Worm (Caenorhabditis elegans): ENCODE data around the gene arrd-19.

Gene arrd-19

DNA sequence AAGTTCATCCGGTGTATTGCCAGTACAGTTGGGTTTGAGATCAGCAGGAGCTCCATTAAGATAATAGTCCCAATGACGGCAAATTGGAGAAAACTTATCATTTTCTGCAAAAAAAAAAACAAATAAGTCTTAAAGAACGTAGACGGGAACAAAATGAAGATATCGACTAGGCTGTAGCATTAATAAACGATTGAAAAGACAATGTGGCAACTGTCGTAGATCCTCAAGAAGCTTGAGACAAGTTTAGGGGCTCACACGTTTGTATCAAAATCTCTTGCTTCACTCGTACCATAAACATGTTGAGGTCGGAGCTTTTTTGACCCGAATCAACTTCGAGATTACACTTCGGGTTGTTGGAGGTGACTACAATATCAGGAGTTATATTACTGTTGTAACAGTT lies 4.7 kb upstream of the arrd-19 start, which contains the start of gene F35F10.14:
TSS of gene F35F10.14 (minus strand) at position 101 of the 400 bp plus-strand sequence.
- TF ChIP-seq ztf-29 (GFP tag; IDR thresholded peaks at IDR 0.05) (no peak), ztf-23 (GFP tag; IDR thresholded peaks at IDR 0.05) (no peak), tab-1 (GFP tag; IDR thresholded peaks at IDR 0.05) (no peak), med-1 (GFP tag; optimal IDR thresholded peaks at IDR 0.05; ENCODE audit: insufficient read depth) (no peak), ref-1 (GFP tag; conservative IDR thresholded peaks at IDR 0.05) (no peak)

DNA sequence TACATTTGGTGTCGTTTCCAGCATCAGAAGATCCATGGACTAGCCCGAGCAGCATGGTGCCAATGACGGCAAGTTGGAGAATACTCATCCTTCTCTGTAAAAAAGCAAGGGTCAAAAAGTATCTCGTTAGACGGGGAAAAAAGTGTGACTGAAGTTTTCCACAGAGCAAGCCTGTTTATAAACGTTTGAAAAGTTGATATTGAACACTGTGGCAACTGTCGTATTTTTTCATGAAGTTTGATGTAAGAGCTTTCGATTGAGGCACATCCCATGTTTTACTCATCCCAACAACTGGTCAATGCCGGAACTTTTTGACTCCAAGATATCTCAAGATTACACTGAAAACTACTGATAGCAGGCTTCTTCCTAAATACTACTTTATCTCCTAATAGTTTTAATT lies 3.7 kb upstream of the arrd-19 start, which contains the start of gene F35F10.13:
TSS of gene F35F10.13 (minus strand) at position 101 of the 400 bp plus-strand sequence.
- TF ChIP-seq flt-1 (GFP tag; IDR thresholded peaks at IDR 0.05) (no peak), ref-1 (GFP tag; conservative IDR thresholded peaks at IDR 0.05) (no peak), med-1 (GFP tag; optimal IDR thresholded peaks at IDR 0.05; ENCODE audit: insufficient read depth) (no peak), cog-1 (tag; optimal IDR thresholded peaks at IDR 0.05) (no peak), ztf-23 (GFP tag; IDR thresholded peaks at IDR 0.05) (no peak), klf-2 (GFP tag; conservative IDR thresholded peaks at IDR 0.05) (no peak), ztf-29 (GFP tag; IDR thresholded peaks at IDR 0.05) (no peak), T22C8.4 (GFP tag; IDR thresholded peaks at IDR 0.05) (no peak), tab-1 (GFP tag; IDR thresholded peaks at IDR 0.05) (no peak)

DNA sequence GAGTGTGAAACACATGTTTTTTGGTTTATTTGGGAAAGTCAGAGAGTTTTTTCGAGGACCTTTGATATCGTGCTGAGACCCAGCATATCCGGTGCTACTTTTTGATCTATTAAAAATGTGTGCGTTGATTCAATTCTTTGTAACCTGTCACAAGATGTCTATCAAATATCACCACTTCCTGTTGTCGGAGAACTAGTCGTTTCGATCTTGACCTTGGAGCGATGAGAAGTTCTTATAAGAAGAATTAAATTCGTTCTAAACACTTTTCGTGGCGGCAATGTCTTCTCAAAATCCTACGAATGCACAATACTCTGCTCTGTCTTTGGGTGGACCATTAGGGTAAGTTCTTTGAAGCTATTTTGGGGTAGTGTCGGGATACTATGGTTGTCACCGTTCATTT lies 792 bp upstream of the arrd-19 start, which contains the start of gene F35F10.1:
TSS of gene F35F10.1 (plus strand) at position 200 of the 400 bp plus-strand sequence.
- no peak for TF ChIP-seq cog-1 (tag; optimal IDR thresholded peaks at IDR 0.05)
- no peak for TF ChIP-seq flt-1 (GFP tag; IDR thresholded peaks at IDR 0.05)
- TF ChIP-seq T22C8.4 (GFP tag; IDR thresholded peaks at IDR 0.05) = no peak

DNA sequence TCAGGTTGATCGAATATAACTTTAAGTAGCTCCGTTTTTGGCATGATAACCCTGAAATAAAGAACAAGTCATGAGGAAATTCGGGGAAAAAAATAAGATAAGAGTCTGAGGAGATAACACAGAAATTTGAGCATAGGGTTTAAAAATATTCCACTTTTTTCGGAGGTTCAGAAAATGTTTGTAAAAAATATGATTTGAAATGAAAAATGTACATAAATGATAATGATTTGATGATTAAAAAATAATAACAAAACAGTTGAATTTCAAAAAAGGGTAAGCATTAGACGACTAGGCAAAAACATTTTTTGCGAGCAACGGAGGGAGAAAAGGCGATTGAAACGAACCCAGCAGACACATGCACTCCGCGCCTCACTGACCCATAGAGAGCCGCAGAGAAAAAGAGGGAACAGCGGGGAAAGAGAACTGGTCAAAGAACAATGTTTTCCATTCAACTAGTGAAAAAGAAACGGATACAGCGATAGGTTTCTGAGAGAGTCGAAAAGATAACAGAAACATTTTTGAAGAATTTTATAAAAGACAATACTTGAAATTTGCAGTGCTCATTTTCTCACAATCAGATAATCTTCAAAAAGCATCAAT lies 3.1 kb downstream of the arrd-19 start, which contains the start of gene arrd-18:
TSS of gene arrd-18 (minus strand) at position 51 of the 600 bp plus-strand sequence.
- TF ChIP-seq T22C8.4 (GFP tag; IDR thresholded peaks at IDR 0.05) (no peak), med-1 (GFP tag; optimal IDR thresholded peaks at IDR 0.05; ENCODE audit: insufficient read depth) (no peak), ztf-29 (GFP tag; IDR thresholded peaks at IDR 0.05) (no peak), cog-1 (tag; optimal IDR thresholded peaks at IDR 0.05) (no peak)

DNA sequence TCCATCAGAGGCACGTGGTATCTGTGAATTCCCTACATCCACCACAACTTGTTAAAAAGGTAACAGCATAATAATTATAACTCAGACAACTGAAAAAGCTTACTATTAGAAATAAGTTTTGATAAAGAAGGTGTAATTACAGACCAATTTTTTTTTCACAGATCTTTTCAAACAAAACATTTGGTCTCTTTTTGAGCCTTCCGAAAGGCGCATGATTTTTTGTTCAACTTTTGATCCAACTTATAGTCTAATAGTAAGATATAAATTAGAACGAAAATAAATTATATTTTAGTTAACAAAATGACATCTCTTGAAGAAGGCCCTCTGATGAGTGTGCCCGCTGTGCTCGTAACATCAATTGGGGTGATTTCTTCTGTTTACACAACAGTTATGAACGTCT lies 7.1 kb downstream of the arrd-19 start, which contains the start of gene srbc-3:
TSS of gene srbc-3 (plus strand) at position 301 of the 400 bp plus-strand sequence.
- TF ChIP-seq ztf-29 (GFP tag; IDR thresholded peaks at IDR 0.05) (no peak), tab-1 (GFP tag; IDR thresholded peaks at IDR 0.05) (no peak), ref-1 (GFP tag; conservative IDR thresholded peaks at IDR 0.05) (no peak), klf-2 (GFP tag; conservative IDR thresholded peaks at IDR 0.05) (no peak), T22C8.4 (GFP tag; IDR thresholded peaks at IDR 0.05) (no peak), cog-1 (tag; optimal IDR thresholded peaks at IDR 0.05) (no peak), flt-1 (GFP tag; IDR thresholded peaks at IDR 0.05) (no peak)

DNA sequence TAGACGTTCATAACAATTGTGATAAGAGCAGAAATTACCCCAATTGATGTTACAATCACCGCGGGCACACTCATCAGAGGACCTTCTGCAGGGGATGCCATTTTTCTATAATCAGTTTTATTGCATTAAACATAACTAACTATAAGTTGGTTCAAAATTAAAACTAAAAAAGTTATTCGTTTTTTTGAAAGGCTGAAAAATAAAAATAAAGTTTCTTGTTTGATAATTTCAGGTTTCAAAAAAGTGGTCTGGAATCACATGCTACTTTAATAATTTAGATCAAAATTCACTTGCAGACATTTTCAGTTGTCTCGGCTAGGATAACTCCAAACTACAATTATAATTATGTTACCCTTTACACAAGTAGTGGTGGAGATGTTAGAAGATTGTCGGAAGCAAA lies 13.4 kb downstream of the arrd-19 start, which contains the start of gene srbc-1:
TSS of gene srbc-1 (minus strand) at position 101 of the 400 bp plus-strand sequence.
- TF ChIP-seq klf-2 (GFP tag; conservative IDR thresholded peaks at IDR 0.05) = no peak
- no peak for TF ChIP-seq ref-1 (GFP tag; conservative IDR thresholded peaks at IDR 0.05)
- TF ChIP-seq tab-1 (GFP tag; IDR thresholded peaks at IDR 0.05) = no peak
- no peak for TF ChIP-seq med-1 (GFP tag; optimal IDR thresholded peaks at IDR 0.05; ENCODE audit: insufficient read depth)
- TF ChIP-seq flt-1 (GFP tag; IDR thresholded peaks at IDR 0.05) = no peak
- no peak for TF ChIP-seq ztf-29 (GFP tag; IDR thresholded peaks at IDR 0.05)
- TF ChIP-seq T22C8.4 (GFP tag; IDR thresholded peaks at IDR 0.05) = no peak

DNA sequence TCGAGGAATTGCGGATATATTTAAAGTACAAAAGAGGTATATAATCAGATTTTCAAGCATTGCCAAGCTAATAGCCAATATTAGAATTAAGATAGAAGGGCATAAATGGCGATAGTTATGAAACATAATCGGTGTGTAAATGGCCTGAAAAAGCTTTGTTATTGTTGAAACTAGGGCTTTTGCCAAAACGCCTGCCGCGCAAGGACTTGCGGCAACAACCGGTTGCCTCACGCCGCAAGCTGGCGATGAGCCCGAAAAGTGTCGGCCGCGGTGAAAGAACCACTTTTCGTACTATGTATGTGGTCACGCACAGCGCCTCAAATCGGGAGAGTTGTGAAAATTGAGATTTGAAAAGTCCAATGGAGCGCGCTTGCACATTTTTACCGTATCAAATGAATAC lies 15.9 kb downstream of the arrd-19 start:
- TF ChIP-seq T22C8.4 (GFP tag; IDR thresholded peaks at IDR 0.05) (no peak), flt-1 (GFP tag; IDR thresholded peaks at IDR 0.05) (no peak), ref-1 (GFP tag; conservative IDR thresholded peaks at IDR 0.05) (no peak), ztf-29 (GFP tag; IDR thresholded peaks at IDR 0.05) (no peak), tab-1 (GFP tag; IDR thresholded peaks at IDR 0.05) (no peak), med-1 (GFP tag; optimal IDR thresholded peaks at IDR 0.05; ENCODE audit: insufficient read depth) (no peak), ztf-23 (GFP tag; IDR thresholded peaks at IDR 0.05) (no peak), cog-1 (tag; optimal IDR thresholded peaks at IDR 0.05) (no peak), klf-2 (GFP tag; conservative IDR thresholded peaks at IDR 0.05) (no peak)

DNA sequence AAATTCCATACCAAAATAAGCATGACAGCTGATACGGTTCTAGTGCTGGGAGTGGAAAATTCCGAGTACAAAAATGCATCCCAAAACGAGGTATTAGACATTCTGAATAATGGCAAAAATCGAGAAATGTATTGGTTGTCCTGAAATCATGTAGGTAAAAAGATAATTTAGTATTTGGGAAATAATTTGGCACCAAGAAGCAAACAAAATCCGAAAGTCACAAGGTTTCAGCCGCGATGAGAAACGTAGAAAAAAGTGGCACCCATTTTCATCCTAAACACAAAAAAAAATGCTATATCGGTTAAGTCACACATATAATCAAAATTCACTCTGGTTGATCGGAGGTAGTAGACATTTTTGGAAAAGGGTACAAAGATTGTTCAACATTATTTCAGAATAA lies 17.6 kb downstream of the arrd-19 start, which contains the start of gene srx-122:
TSS of gene srx-122 (minus strand) at position 101 of the 400 bp plus-strand sequence.
- TF ChIP-seq med-1 (GFP tag; optimal IDR thresholded peaks at IDR 0.05; ENCODE audit: insufficient read depth) = no peak
- TF ChIP-seq ref-1 (GFP tag; conservative IDR thresholded peaks at IDR 0.05) = no peak
- no peak for TF ChIP-seq ztf-23 (GFP tag; IDR thresholded peaks at IDR 0.05)
- no peak for TF ChIP-seq T22C8.4 (GFP tag; IDR thresholded peaks at IDR 0.05)

DNA sequence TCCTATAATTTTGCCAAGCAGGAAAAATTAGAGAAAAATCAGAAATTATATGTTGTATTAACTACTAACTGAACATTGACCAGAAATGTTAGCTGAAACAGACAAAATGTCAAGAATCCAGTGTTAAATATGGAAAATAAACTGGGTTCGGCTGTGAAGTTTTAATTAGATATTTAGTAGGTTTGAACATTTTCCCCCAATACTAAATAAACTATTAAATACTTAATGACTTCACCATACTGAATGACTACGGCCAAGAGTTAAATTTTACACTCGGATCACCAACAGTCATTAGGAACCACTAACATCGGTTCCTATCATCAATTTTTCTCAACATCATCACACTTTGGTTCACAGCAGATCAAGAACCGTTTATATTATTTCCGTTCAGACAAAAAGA lies 19.9 kb downstream of the arrd-19 start:
- TF ChIP-seq med-1 (GFP tag; optimal IDR thresholded peaks at IDR 0.05; ENCODE audit: insufficient read depth) (no peak), klf-2 (GFP tag; conservative IDR thresholded peaks at IDR 0.05) (no peak), flt-1 (GFP tag; IDR thresholded peaks at IDR 0.05) (no peak), ztf-23 (GFP tag; IDR thresholded peaks at IDR 0.05) (no peak), ref-1 (GFP tag; conservative IDR thresholded peaks at IDR 0.05) (no peak), tab-1 (GFP tag; IDR thresholded peaks at IDR 0.05) (no peak), cog-1 (tag; optimal IDR thresholded peaks at IDR 0.05) (no peak), T22C8.4 (GFP tag; IDR thresholded peaks at IDR 0.05) (no peak), ztf-29 (GFP tag; IDR thresholded peaks at IDR 0.05) (no peak)

DNA sequence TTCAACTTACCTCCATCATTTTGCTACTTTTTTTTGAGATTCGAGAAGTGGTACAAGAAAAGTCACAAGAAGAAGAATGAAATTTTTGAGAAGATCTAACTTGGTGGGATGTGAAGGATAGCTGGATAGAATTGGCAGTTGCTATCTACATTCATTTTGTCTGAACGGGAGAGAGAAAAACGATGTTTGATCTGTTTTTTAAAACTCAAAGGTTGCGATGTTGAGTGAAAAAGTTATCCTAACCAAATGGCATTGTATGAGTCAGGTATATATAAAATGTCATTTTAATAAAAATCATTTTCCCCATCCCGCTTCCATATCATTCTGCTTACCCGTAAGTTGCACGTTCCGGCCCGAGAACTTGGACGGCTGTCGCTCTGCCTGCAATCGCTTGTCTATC lies 26.0 kb downstream of the arrd-19 start, which contains the start of gene F35F10.6:
TSS of gene F35F10.6 (minus strand) at position 101 of the 400 bp plus-strand sequence.
- TF ChIP-seq T22C8.4 (GFP tag; IDR thresholded peaks at IDR 0.05) (no peak), ref-1 (GFP tag; conservative IDR thresholded peaks at IDR 0.05) (no peak), ztf-23 (GFP tag; IDR thresholded peaks at IDR 0.05) (no peak), ztf-29 (GFP tag; IDR thresholded peaks at IDR 0.05) (no peak), flt-1 (GFP tag; IDR thresholded peaks at IDR 0.05) (no peak), klf-2 (GFP tag; conservative IDR thresholded peaks at IDR 0.05) (no peak), cog-1 (tag; optimal IDR thresholded peaks at IDR 0.05) (no peak), tab-1 (GFP tag; IDR thresholded peaks at IDR 0.05) (no peak), med-1 (GFP tag; optimal IDR thresholded peaks at IDR 0.05; ENCODE audit: insufficient read depth) (no peak)

Measured in whole organism, midembryonic.